Worm (Caenorhabditis elegans): ENCODE results near the gene sart-3.

sart-3 gene

ce11 chrIV:11285239-11285638 lies 47.5 kb downstream of the sart-3 start:
- no peak for TF ChIP-seq him-1 (tag; optimal IDR thresholded peaks at IDR 0.05)
- TF ChIP-seq dao-5 (tag; optimal IDR thresholded peaks at IDR 0.05) = no peak
- TF ChIP-seq W03F9.2 (tag; optimal IDR thresholded peaks at IDR 0.05) = no peak

ce11 chrIV:11284102-11284531 lies 48.7 kb downstream of the sart-3 start:
- no peak for TF ChIP-seq W03F9.2 (tag; optimal IDR thresholded peaks at IDR 0.05)
- TF ChIP-seq dao-5 (tag; optimal IDR thresholded peaks at IDR 0.05) = no peak

Measured in whole organism, L4/young adult.